Worm (Caenorhabditis elegans): ENCODE measurements around the gene tag-18.

Gene tag-18

DNA sequence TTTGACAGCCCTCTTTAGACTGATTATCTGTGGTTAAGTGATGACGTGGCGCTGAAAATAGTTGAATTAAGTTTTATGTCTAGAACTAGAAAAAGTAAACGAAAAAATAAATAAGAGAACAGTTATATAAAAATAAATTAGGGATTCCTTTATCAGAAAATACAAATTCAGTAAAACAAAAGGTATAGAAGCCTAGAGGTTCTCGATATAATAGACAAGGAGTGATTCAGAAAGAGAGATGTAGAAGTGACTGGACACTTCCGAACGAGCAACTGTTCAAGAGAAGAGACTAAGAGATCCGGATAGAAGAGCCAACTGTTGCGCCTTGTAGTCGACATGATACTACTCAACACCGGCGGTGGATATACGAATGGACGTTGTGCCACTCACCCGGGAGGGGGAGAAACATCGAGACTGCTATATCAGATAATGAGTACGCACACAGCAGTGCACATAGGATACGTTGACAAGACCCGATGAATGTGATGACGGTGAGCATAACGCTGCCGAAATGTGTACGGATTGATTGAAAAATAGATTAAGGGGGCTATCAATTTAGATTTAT, 44.6 kb downstream of the tag-18 start, which contains the start of gene tag-278 (continued):
- TF ChIP-seq nhr-27 (tag; optimal IDR thresholded peaks at IDR 0.05) (no peak), lsl-1 (GFP tag; optimal IDR thresholded peaks at IDR 0.05) (no peak), atf-7 (tag; optimal IDR thresholded peaks at IDR 0.05) (no peak), attf-5 (GFP tag; optimal IDR thresholded peaks at IDR 0.05) (no peak)

DNA sequence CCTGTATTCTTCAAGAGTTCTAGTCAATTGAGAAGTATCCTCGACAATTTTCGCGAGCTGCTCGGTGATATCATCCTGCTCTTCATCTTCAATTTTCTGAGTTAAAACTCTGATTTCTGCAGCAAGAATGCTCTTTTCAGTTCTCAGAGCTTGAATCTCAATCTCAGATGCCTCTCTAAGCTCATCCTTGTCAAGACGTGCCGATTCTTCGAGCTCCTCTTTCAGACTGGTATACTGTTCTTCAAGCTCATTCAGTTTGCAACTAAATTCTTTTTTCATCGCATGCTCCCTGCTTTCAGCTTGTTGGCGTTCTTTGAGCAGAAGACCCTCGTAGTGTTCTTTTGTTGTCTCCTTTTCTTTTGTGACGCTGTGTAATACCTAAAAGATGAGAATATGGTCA, 47.4 kb downstream of the tag-18 start:
- TF ChIP-seq mcd-1 (GFP tag; IDR thresholded peaks at IDR 0.05) = no peak

DNA sequence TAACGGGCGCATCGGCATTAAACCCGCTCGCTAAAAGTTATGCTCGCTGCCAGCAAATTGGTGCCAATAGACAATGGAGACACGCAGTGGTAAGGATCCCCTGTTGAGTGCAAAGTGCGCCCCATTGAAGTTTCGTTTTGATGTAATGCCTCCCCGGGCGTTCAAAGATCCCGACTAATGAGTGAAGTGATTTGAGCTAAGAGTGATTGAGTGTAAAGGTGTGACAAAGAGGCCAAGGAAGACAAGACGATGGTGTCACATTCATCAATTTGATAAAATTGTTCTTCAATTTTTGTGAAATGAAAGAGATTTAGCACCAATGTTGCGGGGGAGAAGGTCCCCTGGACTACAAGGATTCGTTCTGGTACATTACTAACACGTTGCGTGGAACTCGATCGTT, 50.8 kb downstream of the tag-18 start:
- TF ChIP-seq ceh-79 (tag; optimal IDR thresholded peaks at IDR 0.05) (no peak), repo-1 (tag; optimal IDR thresholded peaks at IDR 0.05) (no peak), K11D2.4 (GFP tag; IDR thresholded peaks at IDR 0.05) (no peak), snpc-4 (GFP tag; optimal IDR thresholded peaks at IDR 0.05) (no peak), snpc-4 (tag; optimal IDR thresholded peaks at IDR 0.05) (no peak), fkh-3 (tag; optimal IDR thresholded peaks at IDR 0.05) (no peak), T26A5.8 (tag; optimal IDR thresholded peaks at IDR 0.05) (no peak), tbx-9 (tag; optimal IDR thresholded peaks at IDR 0.05; ENCODE audit: borderline replicate concordance) (no peak), mxl-1 (tag; optimal IDR thresholded peaks at IDR 0.05) (no peak), zfh-2 (GFP tag; conservative IDR thresholded peaks at IDR 0.05) (no peak), madf-3 (GFP tag; IDR thresholded peaks at IDR 0.05) (no peak), lir-1 (GFP tag; conservative IDR thresholded peaks at IDR 0.05) (no peak), aptf-3 (GFP tag; IDR thresholded peaks at IDR 0.05) (no peak), nhr-80 (tag; optimal IDR thresholded peaks at IDR 0.05) (no peak), unc-130 (GFP tag; optimal IDR thresholded peaks at IDR 0.05) (no peak), cebp-2 (GFP tag; IDR thresholded peaks at IDR 0.05) (no peak), nhr-90 (tag; optimal IDR thresholded peaks at IDR 0.05) (no peak), B0261.1 (tag; optimal IDR thresholded peaks at IDR 0.05) (no peak), unc-62 (GFP tag; optimal IDR thresholded peaks at IDR 0.05) (no peak), tbp1 (GFP tag; optimal IDR thresholded peaks at IDR 0.05) (no peak), let-526 (GFP tag; IDR thresholded peaks at IDR 0.05) (no peak)

Data from whole organism, young adult.